Worm (Caenorhabditis elegans) whole organism, L4 larva: Measurements from ENCODE around the gene col-183.

Experiments
- lsy-2 ChIP-seq, 2 experiments: fragments of 150-350 bp in 1 of 2; sonication (generic microtip) in 1 of 2; optimal IDR thresholded peaks; 2 replicates each; lab custom pipeline; 2014 to 2017; ENCODE audit warnings: missing biosample characterization in 2 of 2, missing genetic modification characterization in 2 of 2
- nhr-10 ChIP-seq: fragments of 150-350 bp; optimal IDR thresholded peaks from 2 replicates; lab custom pipeline; 2014; ENCODE audit warnings: missing biosample characterization, missing genetic modification characterization
- nhr-77 ChIP-seq: fragments of 150-350 bp; optimal IDR thresholded peaks from 2 replicates; lab custom pipeline; 2014; ENCODE audit warnings: missing biosample characterization, missing genetic modification characterization
- snpc-4 ChIP-seq: fragments of 150-350 bp; optimal IDR thresholded peaks from 2 replicates; lab custom pipeline; 2014; ENCODE audit warnings: missing biosample characterization, missing genetic modification characterization

DNA sequence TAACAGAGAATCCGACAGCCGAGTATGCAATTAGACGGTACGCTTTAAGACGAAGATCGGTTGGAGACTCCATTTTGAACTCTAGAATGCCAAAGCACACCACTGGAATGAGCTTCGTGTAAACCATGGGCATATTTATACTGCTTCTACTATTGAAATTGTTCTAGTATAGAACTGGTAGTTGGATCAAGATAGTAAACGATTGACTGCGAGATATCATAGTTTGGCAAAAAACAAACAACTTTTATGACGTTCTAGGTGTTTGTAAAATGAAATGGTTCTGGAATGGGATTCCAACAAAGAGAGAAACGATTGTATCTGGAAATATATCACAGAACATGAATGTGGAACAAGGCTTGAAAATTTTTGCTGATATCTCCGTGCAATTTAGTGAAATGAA lies 43.4 kb upstream of the col-183 start, which contains the start of gene col-185:
- TF ChIP-seq lsy-2 (tag; optimal IDR thresholded peaks at IDR 0.05; lab: Kevin White, UChicago): no peak
- no peak for TF ChIP-seq snpc-4 (tag; lab: Kevin White, UChicago)
- TF ChIP-seq nhr-77 (tag; lab: Kevin White, UChicago): no peak
- no peak for TF ChIP-seq nhr-10 (tag; lab: Kevin White, UChicago)
